Worm (Caenorhabditis elegans) whole organism, L2 larva: ENCODE data around the gene best-5.

ENCODE experiments used
- C34F6.9 ChIP-seq: fragments of 150-350 bp; optimal IDR thresholded peaks from 2 replicates; lab custom pipeline; 2014; ENCODE audit warnings: missing biosample characterization, missing genetic modification characterization
- F13H6.1 ChIP-seq: sonication (generic microtip); optimal IDR thresholded peaks from 2 replicates; lab custom pipeline; 2016; ENCODE audit warnings: missing genetic modification characterization, missing compliant biosample characterization
- R02D3.7 ChIP-seq: fragments of 150-350 bp; optimal IDR thresholded peaks from 2 replicates; lab custom pipeline; 2014; ENCODE audit warnings: missing biosample characterization, missing genetic modification characterization
- Y55F3AM.14 ChIP-seq: fragments of 200-800 bp; sonication (Bioruptor generic); optimal IDR thresholded peaks from 2 replicates; lab custom pipeline; 2018; ENCODE audit warnings: mild to moderate bottlenecking, missing genetic modification characterization, missing compliant biosample characterization
- ama-1 ChIP-seq: fragments of 150-350 bp; optimal IDR thresholded peaks from 2 replicates; lab custom pipeline; 2018; ENCODE audit warnings: inconsistent platforms
- blmp-1 ChIP-seq: sonication (generic microtip); optimal IDR thresholded peaks from 2 replicates; lab custom pipeline; 2017; ENCODE audit warnings: missing genetic modification characterization, mild to moderate bottlenecking, missing compliant biosample characterization, antibody characterized with exemption, moderate library complexity; ENCODE audit not compliant: insufficient read depth
- ceh-82 ChIP-seq: fragments of 150-350 bp; optimal IDR thresholded peaks from 2 replicates; lab custom pipeline; 2014; ENCODE audit warnings: missing biosample characterization, missing genetic modification characterization
- egl-27 ChIP-seq: sonication (generic microtip); optimal IDR thresholded peaks from 3 replicates; lab custom pipeline; 2017; ENCODE audit warnings: missing biosample characterization, missing genetic modification reagents, missing genetic modification characterization
- elt-1 ChIP-seq: fragments of 150-350 bp; optimal IDR thresholded peaks from 2 replicates; lab custom pipeline; 2014; ENCODE audit warnings: missing biosample characterization, missing genetic modification characterization
- fos-1 ChIP-seq: fragments of 150-350 bp; optimal IDR thresholded peaks from 2 replicates; lab custom pipeline; 2014; ENCODE audit warnings: missing biosample characterization, missing genetic modification characterization
- gmeb-1 ChIP-seq: fragments of 150-350 bp; optimal IDR thresholded peaks from 2 replicates; lab custom pipeline; 2014; ENCODE audit warnings: missing biosample characterization, missing genetic modification characterization
- lin-13 ChIP-seq: fragments of 150-350 bp; optimal IDR thresholded peaks from 2 replicates; lab custom pipeline; 2014; ENCODE audit warnings: missing biosample characterization, missing genetic modification reagents, missing genetic modification characterization
- lin-39 ChIP-seq: fragments of 150-350 bp; optimal IDR thresholded peaks from 2 replicates; lab custom pipeline; 2014; ENCODE audit warnings: missing biosample characterization, missing genetic modification reagents, missing genetic modification characterization
- lsy-2 ChIP-seq, 2 experiments: fragments of 150-350 bp in 1 of 2; sonication (generic microtip) in 1 of 2; optimal IDR thresholded peaks; 2 replicates each; lab custom pipeline; 2014 to 2017; ENCODE audit warnings: missing biosample characterization in 2 of 2, missing genetic modification characterization in 2 of 2
- mab-5 ChIP-seq: fragments of 150-350 bp; optimal IDR thresholded peaks from 2 replicates; lab custom pipeline; 2014; ENCODE audit warnings: missing biosample characterization, missing genetic modification characterization
- nhr-10 ChIP-seq: sonication (generic microtip); optimal IDR thresholded peaks from 2 replicates; lab custom pipeline; 2017; ENCODE audit warnings: missing biosample characterization, missing genetic modification characterization
- nhr-11 ChIP-seq: fragments of 150-350 bp; optimal IDR thresholded peaks from 2 replicates; lab custom pipeline; 2014; ENCODE audit warnings: missing biosample characterization, missing genetic modification characterization
- nhr-129 ChIP-seq: fragments of 150-350 bp; optimal IDR thresholded peaks from 2 replicates; lab custom pipeline; 2014; ENCODE audit warnings: missing biosample characterization, missing genetic modification characterization
- nhr-23 ChIP-seq: fragments of 150-350 bp; optimal IDR thresholded peaks from 2 replicates; lab custom pipeline; 2014; ENCODE audit warnings: missing biosample characterization, missing genetic modification reagents, missing genetic modification characterization
- nhr-237 ChIP-seq: fragments of 150-350 bp; optimal IDR thresholded peaks from 2 replicates; lab custom pipeline; 2014; ENCODE audit warnings: missing biosample characterization, missing genetic modification characterization
- nhr-25 ChIP-seq: fragments of 150-350 bp; sonication (generic microtip); optimal IDR thresholded peaks from 3 replicates; lab custom pipeline; 2014; ENCODE audit warnings: missing biosample characterization, missing genetic modification characterization
- peb-1 ChIP-seq: fragments of 150-350 bp; optimal IDR thresholded peaks from 2 replicates; lab custom pipeline; 2014; ENCODE audit warnings: missing biosample characterization, missing genetic modification characterization
- sem-4 ChIP-seq: fragments of 150-350 bp; optimal IDR thresholded peaks from 2 replicates; lab custom pipeline; 2014; ENCODE audit warnings: missing biosample characterization, missing genetic modification reagents, missing genetic modification characterization
- skn-1 ChIP-seq: sonication (generic microtip); optimal IDR thresholded peaks from 2 replicates; lab custom pipeline; 2017; ENCODE audit warnings: missing biosample characterization, missing genetic modification characterization
- sma-3 ChIP-seq: sonication (generic microtip); optimal IDR thresholded peaks from 2 replicates; lab custom pipeline; 2016; ENCODE audit warnings: missing genetic modification reagents, missing genetic modification characterization, missing compliant biosample characterization
- sma-9 ChIP-seq, 2 experiments: fragments of 150-350 bp in 1 of 2; sonication (generic microtip) in 1 of 2; optimal IDR thresholded peaks; 2 replicates each; lab custom pipeline; 2014 to 2016; ENCODE audit warnings: missing genetic modification characterization in 2 of 2, mild to moderate bottlenecking in 1 of 2, missing biosample characterization in 1 of 2, missing compliant biosample characterization in 1 of 2, missing genetic modification reagents in 1 of 2, moderate library complexity in 1 of 2
- snpc-4 ChIP-seq: fragments of 150-350 bp; optimal IDR thresholded peaks from 2 replicates; lab custom pipeline; 2014; ENCODE audit warnings: missing biosample characterization, missing genetic modification characterization
- unc-39 ChIP-seq: fragments of 150-350 bp; optimal IDR thresholded peaks from 2 replicates; lab custom pipeline; 2014; ENCODE audit warnings: missing biosample characterization, missing genetic modification characterization
- unc-55 ChIP-seq: fragments of 150-350 bp; sonication (generic microtip); optimal IDR thresholded peaks from 3 replicates; lab custom pipeline; 2014; ENCODE audit warnings: missing biosample characterization, missing genetic modification reagents, missing genetic modification characterization
- zag-1 ChIP-seq: fragments of 150-350 bp; optimal IDR thresholded peaks from 2 replicates; lab custom pipeline; 2014; ENCODE audit warnings: missing biosample characterization, missing genetic modification characterization
- ztf-1 ChIP-seq: fragments of 200-800 bp; sonication (Bioruptor generic); conservative IDR thresholded peaks from 2 replicates; pipeline ENCODE4 v1.3.6; 2022; ENCODE audit warnings: missing genetic modification characterization, missing compliant biosample characterization
- ztf-11 ChIP-seq: sonication (generic microtip); optimal IDR thresholded peaks from 2 replicates; lab custom pipeline; 2017; ENCODE audit warnings: missing biosample characterization, missing genetic modification characterization
- ztf-4 ChIP-seq: fragments of 150-350 bp; optimal IDR thresholded peaks from 2 replicates; lab custom pipeline; 2014; ENCODE audit warnings: missing biosample characterization, missing genetic modification characterization

Gene best-5

ce11 chrIII:9664484-9665221 lies 25.4 kb downstream of the best-5 start:
- TF ChIP-seq C34F6.9 (tag; lab: Kevin White, UChicago), result peak; percentile 4
- TF ChIP-seq ztf-4, result no peak
- TF ChIP-seq sem-4 (tag; lab: Kevin White, UChicago), result peak; percentile 71
- peak; percentile 55 for TF ChIP-seq F13H6.1 (tag; lab: Kevin White, UChicago)
- TF ChIP-seq elt-1 (tag; lab: Kevin White, UChicago), result no peak
- TF ChIP-seq lsy-2 (tag; optimal IDR thresholded peaks at IDR 0.05; lab: Kevin White, UChicago), result peak in 1 of 2 experiments; percentile 40
- TF ChIP-seq mab-5, result no peak
- TF ChIP-seq nhr-10 (tag; lab: Kevin White, UChicago), result no peak
- no peak for TF ChIP-seq lin-13 (GFP tag; lab: Kevin White, UChicago)
- peak; percentile 1 for TF ChIP-seq egl-27 (tag; lab: Kevin White, UChicago)
- no peak for TF ChIP-seq ceh-82 (tag; lab: Kevin White, UChicago)
- TF ChIP-seq sma-9 (GFP tag; optimal IDR thresholded peaks at IDR 0.05; lab: Kevin White, UChicago), result peak; percentile 80
- no peak for TF ChIP-seq sma-9 (tag; optimal IDR thresholded peaks at IDR 0.05; lab: Kevin White, UChicago)
- TF ChIP-seq zag-1 (tag; lab: Kevin White, UChicago), result peak; percentile 26
- no peak for TF ChIP-seq snpc-4 (tag; lab: Kevin White, UChicago)

DNA sequence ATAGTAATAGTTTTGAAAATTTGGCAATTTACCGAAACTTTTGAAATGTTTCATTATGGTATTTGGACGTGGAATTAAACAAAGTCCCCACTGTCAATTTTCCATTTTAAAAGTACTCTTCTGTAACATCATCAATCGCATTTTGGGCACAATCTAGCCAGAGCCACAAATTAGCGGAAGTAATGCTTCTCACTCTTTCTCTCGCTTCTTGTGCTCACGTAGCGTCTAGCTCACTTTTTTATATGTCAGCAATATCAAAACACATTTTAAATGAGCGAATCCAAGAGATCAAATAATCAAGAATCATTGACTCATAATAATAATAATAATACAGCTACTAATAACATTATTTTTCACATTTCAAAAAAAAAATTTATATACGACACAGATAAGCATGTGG lies 26.1 kb downstream of the best-5 start:
- TF ChIP-seq ama-1 (lab: Kevin White, UChicago), result no peak

ce11 chrIII:9662266-9662959 lies 27.6 kb downstream of the best-5 start:
- TF ChIP-seq sem-4 (tag; lab: Kevin White, UChicago) (peak; percentile 21), sma-9 (GFP tag; optimal IDR thresholded peaks at IDR 0.05; lab: Kevin White, UChicago) (peak; percentile 65), sma-9 (tag; optimal IDR thresholded peaks at IDR 0.05; lab: Kevin White, UChicago) (no peak), ceh-82 (tag; lab: Kevin White, UChicago) (no peak), ztf-11 (tag; lab: Kevin White, UChicago) (no peak), unc-55 (no peak), C34F6.9 (tag; lab: Kevin White, UChicago) (peak; percentile 32), sma-3 (GFP tag; lab: Kevin White, UChicago) (no peak), F13H6.1 (tag; lab: Kevin White, UChicago) (peak; percentile 74), lsy-2 (tag; optimal IDR thresholded peaks at IDR 0.05; lab: Kevin White, UChicago) (peak in 1 of 2 experiments; percentile 47), mab-5 (peak; percentile 10), nhr-129 (tag; lab: Kevin White, UChicago) (peak; percentile 35)

ce11 chrIII:9661119-9661518 lies 28.9 kb downstream of the best-5 start:
- TF ChIP-seq sma-9 (GFP tag; optimal IDR thresholded peaks at IDR 0.05; lab: Kevin White, UChicago) (peak; percentile 71), sma-9 (tag; optimal IDR thresholded peaks at IDR 0.05; lab: Kevin White, UChicago) (no peak), gmeb-1 (no peak), sem-4 (tag; lab: Kevin White, UChicago) (peak; percentile 63), unc-55 (no peak)

DNA sequence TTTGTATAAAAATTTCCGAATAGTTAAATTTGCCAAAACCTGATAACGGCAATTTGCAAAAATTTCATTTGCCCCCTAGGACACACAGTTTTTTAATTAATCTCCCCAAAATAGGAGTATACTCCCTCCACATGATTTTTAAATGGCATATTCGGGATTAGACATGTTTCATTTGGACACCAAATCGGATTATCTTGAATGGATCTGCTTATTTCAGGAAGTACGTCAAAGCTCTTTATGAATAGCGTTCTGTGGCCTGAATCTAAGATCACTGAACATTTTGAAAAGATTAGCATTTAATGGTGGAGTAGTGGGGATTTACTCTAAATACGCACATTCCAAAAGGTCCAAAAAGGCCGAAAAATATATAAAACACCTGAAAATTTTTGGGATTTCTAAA lies 31.5 kb downstream of the best-5 start:
- TF ChIP-seq sma-9 (GFP tag; optimal IDR thresholded peaks at IDR 0.05; lab: Kevin White, UChicago), result peak; percentile 35
- TF ChIP-seq sma-9 (tag; optimal IDR thresholded peaks at IDR 0.05; lab: Kevin White, UChicago), result no peak
- no peak for TF ChIP-seq nhr-11 (tag; lab: Kevin White, UChicago)
- no peak for TF ChIP-seq ztf-1 (GFP tag; lab: Robert Waterston, UW)

DNA sequence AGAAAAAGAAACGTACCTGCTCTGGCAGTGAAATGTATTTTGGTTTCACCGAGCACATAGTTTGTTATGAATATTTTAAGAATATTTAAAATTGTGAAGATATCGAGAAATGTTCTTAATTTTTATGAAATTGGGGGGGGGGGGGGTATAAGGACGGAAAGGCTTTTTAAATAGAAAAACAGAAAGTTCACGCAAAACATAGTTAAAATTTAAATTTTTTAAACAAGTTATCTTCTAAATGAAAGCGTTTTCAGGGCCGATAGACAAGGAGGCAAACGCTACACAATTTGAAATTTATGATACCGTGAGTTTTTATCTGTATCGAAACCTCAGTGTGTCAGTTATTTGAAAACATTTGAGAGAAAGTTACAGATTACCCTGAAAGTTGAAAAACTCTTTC lies 34.3 kb downstream of the best-5 start, which contains the start of gene C15H7.4:
C15H7.4 (minus strand) TSS at position 101 of the 400 bp plus-strand sequence.
- no peak for TF ChIP-seq nhr-25 (tag; lab: Kevin White, UChicago)
- no peak for TF ChIP-seq sem-4 (tag; lab: Kevin White, UChicago)
- TF ChIP-seq fos-1 (tag; lab: Kevin White, UChicago), result no peak
- no peak for TF ChIP-seq blmp-1 (tag; lab: Kevin White, UChicago)
- TF ChIP-seq nhr-23, result no peak
- no peak for TF ChIP-seq ztf-4
- no peak for TF ChIP-seq R02D3.7 (tag; lab: Kevin White, UChicago)
- no peak for TF ChIP-seq sma-9 (GFP tag; optimal IDR thresholded peaks at IDR 0.05; lab: Kevin White, UChicago)
- no peak for TF ChIP-seq sma-9 (tag; optimal IDR thresholded peaks at IDR 0.05; lab: Kevin White, UChicago)
- no peak for TF ChIP-seq peb-1 (tag; lab: Kevin White, UChicago)
- no peak for TF ChIP-seq Y55F3AM.14
- TF ChIP-seq ztf-1 (GFP tag; lab: Robert Waterston, UW), result no peak
- TF ChIP-seq unc-39 (tag; lab: Kevin White, UChicago), result no peak
- no peak for TF ChIP-seq skn-1 (tag; lab: Kevin White, UChicago)
- TF ChIP-seq lin-39 (tag; lab: Kevin White, UChicago), result no peak
- TF ChIP-seq nhr-237 (tag; lab: Kevin White, UChicago), result no peak
- TF ChIP-seq snpc-4 (tag; lab: Kevin White, UChicago), result no peak
